Fruit fly (Drosophila melanogaster) whole organism: Measurements from ENCODE around the gene CCAP.

Experiments
- CG8478 ChIP-seq: fragments of >200 bp; optimal IDR thresholded peaks from 2 replicates; lab custom pipeline; 2018; ENCODE audit warnings: inconsistent platforms
- Dll ChIP-seq: fragments of >200 bp; optimal IDR thresholded peaks from 2 replicates; lab custom pipeline; 2017
- EcR ChIP-seq, 2 experiments: fragments of >200 bp; optimal IDR thresholded peaks; 2 replicates each; lab custom pipeline; 2017; ENCODE audit warnings: missing biosample characterization in 2 of 2, missing genetic modification characterization in 2 of 2, missing genetic modification reagents in 2 of 2
- pan ChIP-seq: fragments of >200 bp; optimal IDR thresholded peaks from 2 replicates; lab custom pipeline; 2017
- psq ChIP-seq: fragments of >200 bp; optimal IDR thresholded peaks from 2 replicates; lab custom pipeline; 2017
- usp ChIP-seq: fragments of >200 bp; optimal IDR thresholded peaks from 2 replicates; lab custom pipeline; 2017; ENCODE audit warnings: missing biosample characterization, missing genetic modification characterization, mixed read lengths

DNA sequence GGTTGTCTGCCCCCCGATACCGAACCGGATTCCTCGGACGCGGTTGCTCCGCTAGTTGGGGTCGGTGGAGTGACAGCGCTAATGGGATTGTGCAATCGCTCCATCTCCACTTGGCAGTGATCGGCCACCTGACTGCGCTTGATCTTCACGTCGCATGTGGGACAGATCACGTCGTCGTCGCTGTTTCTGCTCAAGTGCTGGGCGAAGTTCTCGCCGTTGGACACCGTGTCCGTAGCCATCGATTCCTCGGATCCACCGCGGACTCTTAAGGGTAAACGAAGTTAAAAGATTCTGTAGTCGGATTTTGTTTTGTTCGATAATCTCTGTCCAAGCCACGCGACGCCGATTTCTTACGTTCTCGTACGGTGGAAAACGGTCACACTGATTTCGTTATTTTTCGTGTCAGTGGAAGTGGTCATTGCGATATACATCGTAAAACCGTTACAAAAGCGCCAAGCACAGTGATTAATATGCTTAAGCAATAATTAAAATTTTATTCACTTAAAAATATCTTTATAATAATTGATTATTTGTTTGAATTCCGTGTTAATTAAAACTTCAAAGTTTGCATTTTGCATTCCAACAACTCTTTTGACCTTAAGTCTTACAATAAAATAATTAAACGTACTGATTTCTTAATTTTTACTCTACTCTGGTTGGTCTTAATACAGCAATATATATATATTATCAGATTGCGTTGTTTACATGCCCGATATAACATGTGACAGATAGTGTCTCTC lies 24.3 kb upstream of the CCAP start, which contains the start of gene RNF220:
- no peak for TF ChIP-seq Dll (lab: Kevin White, UChicago)
- no peak for TF ChIP-seq pan
- TF ChIP-seq psq (lab: Kevin White, UChicago), result no peak
- TF ChIP-seq usp (GFP tag; lab: Kevin White, UChicago), result no peak
- no peak for TF ChIP-seq EcR (GFP tag; optimal IDR thresholded peaks at IDR 0.05; lab: Kevin White, UChicago)
- no peak for TF ChIP-seq CG8478 (lab: Kevin White, UChicago)
